Fruit fly (Drosophila melanogaster) whole organism, wandering third instar larva: Measurements from ENCODE around the gene Ndae1.

Experiments
- Abd-B ChIP-seq: fragments of >200 bp; optimal IDR thresholded peaks from 2 replicates; lab custom pipeline; 2017; ENCODE audit warnings: missing biosample characterization, missing genetic modification characterization
- CG32264 ChIP-seq: fragments of 200-800 bp; sonication (Bioruptor generic); optimal IDR thresholded peaks from 2 replicates; lab custom pipeline; 2016; ENCODE audit warnings: missing biosample characterization, missing genetic modification characterization
- CG9705 ChIP-seq: fragments of 200-800 bp; sonication (Bioruptor generic); optimal IDR thresholded peaks from 2 replicates; lab custom pipeline; 2018; ENCODE audit warnings: missing biosample characterization, mild to moderate bottlenecking, missing genetic modification characterization
- CrebA ChIP-seq: fragments of 200-800 bp; sonication (Bioruptor generic); optimal IDR thresholded peaks from 2 replicates; lab custom pipeline; 2016; ENCODE audit warnings: missing biosample characterization, mild to moderate bottlenecking, missing genetic modification characterization, borderline replicate concordance
- Dfd ChIP-seq: fragments of >200 bp; optimal IDR thresholded peaks from 2 replicates; lab custom pipeline; 2017; ENCODE audit warnings: missing biosample characterization, missing genetic modification characterization
- GATAd ChIP-seq: sonication (Bioruptor generic); optimal IDR thresholded peaks from 2 replicates; lab custom pipeline; 2016; ENCODE audit warnings: missing biosample characterization, missing genetic modification characterization
- Hnf4 ChIP-seq: fragments of 200-800 bp; sonication (Bioruptor generic); optimal IDR thresholded peaks from 2 replicates; lab custom pipeline; 2016; ENCODE audit warnings: missing biosample characterization, mild to moderate bottlenecking, missing genetic modification characterization
- Hr78 ChIP-seq: fragments of >200 bp; optimal IDR thresholded peaks from 2 replicates; lab custom pipeline; 2017; ENCODE audit warnings: missing biosample characterization, missing genetic modification characterization
- Hr83 ChIP-seq: fragments of 200-300 bp; sonication (Bioruptor generic); optimal IDR thresholded peaks from 2 replicates; lab custom pipeline; 2016; ENCODE audit warnings: missing biosample characterization, mild to moderate bottlenecking, missing genetic modification characterization, moderate library complexity; ENCODE audit not compliant: poor library complexity, severe bottlenecking
- Jra ChIP-seq: sonication (Bioruptor generic); optimal IDR thresholded peaks from 2 replicates; lab custom pipeline; 2016; ENCODE audit warnings: missing biosample characterization, missing genetic modification characterization
- Mio ChIP-seq: sonication (Bioruptor generic); optimal IDR thresholded peaks from 2 replicates; lab custom pipeline; 2016; ENCODE audit warnings: missing biosample characterization, missing genetic modification characterization
- Myc ChIP-seq: fragments of >200 bp; optimal IDR thresholded peaks from 2 replicates; lab custom pipeline; 2017
- N ChIP-seq: fragments of >200 bp; optimal IDR thresholded peaks from 2 replicates; lab custom pipeline; 2018; ENCODE audit warnings: missing biosample characterization, missing external identifiers, missing genetic modification characterization
- OdsH ChIP-seq: fragments of 200-800 bp; sonication (Bioruptor generic); optimal IDR thresholded peaks from 2 replicates; lab custom pipeline; 2016; ENCODE audit warnings: missing biosample characterization, mild to moderate bottlenecking, missing genetic modification characterization
- Rel ChIP-seq, 2 experiments: fragments of 200-800 bp; sonication (Bioruptor generic) in 1 of 2; optimal IDR thresholded peaks; 2 replicates in 1 of 2; 3 replicates in 1 of 2; lab custom pipeline; 2016 to 2019; ENCODE audit warnings: mild to moderate bottlenecking in 2 of 2, missing biosample characterization in 2 of 2, missing genetic modification characterization in 2 of 2, moderate library complexity in 1 of 2
- Sp1 ChIP-seq: fragments of 200-800 bp; sonication (Bioruptor generic); optimal IDR thresholded peaks from 3 replicates; lab custom pipeline; 2019; ENCODE audit warnings: missing biosample characterization, mild to moderate bottlenecking, missing genetic modification characterization, moderate library complexity
- Vsx2 ChIP-seq: fragments of 200-300, 225-300 bp; sonication (Bioruptor generic); optimal IDR thresholded peaks from 2 replicates; lab custom pipeline; 2018; ENCODE audit warnings: missing biosample characterization, missing genetic modification characterization; ENCODE audit not compliant: partially characterized antibody
- br ChIP-seq: fragments of 200-800 bp; sonication (Bioruptor generic); optimal IDR thresholded peaks from 2 replicates; lab custom pipeline; 2016; ENCODE audit warnings: missing biosample characterization, missing genetic modification characterization
- brk ChIP-seq: fragments of 200-800 bp; sonication (Bioruptor generic); optimal IDR thresholded peaks from 2 replicates; lab custom pipeline; 2016; ENCODE audit warnings: missing biosample characterization, mild to moderate bottlenecking, missing genetic modification characterization
- dl ChIP-seq, 2 experiments: fragments of 175-275, 200-275 bp in 1 of 2; fragments of 200-275 bp in 1 of 2; sonication (Bioruptor generic); optimal IDR thresholded peaks; lab custom pipeline; 2018; ENCODE audit warnings: mild to moderate bottlenecking in 2 of 2, missing biosample characterization in 2 of 2, missing genetic modification characterization in 2 of 2, moderate library complexity in 2 of 2; ENCODE audit not compliant: partially characterized antibody in 2 of 2, insufficient read depth in 1 of 2
- dmrt93B ChIP-seq: fragments of 200-800 bp; sonication (Bioruptor generic); optimal IDR thresholded peaks from 2 replicates; lab custom pipeline; 2018; ENCODE audit warnings: missing biosample characterization, mild to moderate bottlenecking, missing genetic modification characterization
- dsf ChIP-seq: sonication (Bioruptor generic); optimal IDR thresholded peaks from 2 replicates; lab custom pipeline; 2016; ENCODE audit warnings: missing biosample characterization, missing genetic modification characterization, borderline replicate concordance
- ey ChIP-seq: fragments of 200-800 bp; sonication (Bioruptor generic); optimal IDR thresholded peaks from 2 replicates; lab custom pipeline; 2016; ENCODE audit warnings: missing biosample characterization, missing genetic modification characterization
- foxo ChIP-seq, 2 experiments: fragments of 200-800 bp; sonication (Bioruptor generic); optimal IDR thresholded peaks; 2 replicates in 1 of 2; 3 replicates in 1 of 2; lab custom pipeline; 2016 to 2017; ENCODE audit warnings: missing biosample characterization in 2 of 2, missing genetic modification characterization in 2 of 2
- fru ChIP-seq: fragments of 200-800 bp; sonication (Bioruptor generic); optimal IDR thresholded peaks from 3 replicates; lab custom pipeline; 2016; ENCODE audit warnings: missing biosample characterization, mild to moderate bottlenecking, missing genetic modification characterization
- h ChIP-seq: fragments of 200-800 bp; sonication (Bioruptor generic); optimal IDR thresholded peaks from 3 replicates; lab custom pipeline; 2016; ENCODE audit warnings: missing biosample characterization, mild to moderate bottlenecking, missing genetic modification characterization
- jim ChIP-seq: fragments of 175-275, 200-325 bp; sonication (Bioruptor generic); optimal IDR thresholded peaks from 2 replicates; lab custom pipeline; 2016; ENCODE audit warnings: missing biosample characterization, mild to moderate bottlenecking, missing genetic modification characterization
- lola ChIP-seq: fragments of >200 bp; optimal IDR thresholded peaks from 2 replicates; lab custom pipeline; 2017; ENCODE audit warnings: missing biosample characterization, missing genetic modification characterization
- pan ChIP-seq: fragments of >200 bp; optimal IDR thresholded peaks from 2 replicates; lab custom pipeline; 2017
- psq ChIP-seq: fragments of 200-800 bp; sonication (Bioruptor generic); optimal IDR thresholded peaks from 3 replicates; lab custom pipeline; 2017; ENCODE audit warnings: missing biosample characterization, mild to moderate bottlenecking, missing genetic modification characterization, moderate library complexity
- rgr ChIP-seq: fragments of 200-800 bp; sonication (Bioruptor generic); optimal IDR thresholded peaks from 3 replicates; lab custom pipeline; 2016; ENCODE audit warnings: missing biosample characterization, mild to moderate bottlenecking, missing genetic modification characterization
- sage ChIP-seq: fragments of 200-800 bp; sonication (Bioruptor generic); optimal IDR thresholded peaks from 2 replicates; lab custom pipeline; 2016; ENCODE audit warnings: missing biosample characterization, mild to moderate bottlenecking, missing genetic modification characterization
- sv ChIP-seq: fragments of 200-800 bp; sonication (Bioruptor generic); optimal IDR thresholded peaks from 3 replicates; lab custom pipeline; 2016; ENCODE audit warnings: missing biosample characterization, missing genetic modification characterization
- tai ChIP-seq: sonication (Bioruptor generic); optimal IDR thresholded peaks from 2 replicates; lab custom pipeline; 2016; ENCODE audit warnings: missing biosample characterization, missing genetic modification characterization
- usp ChIP-seq: fragments of >200 bp; optimal IDR thresholded peaks from 2 replicates; lab custom pipeline; 2017; ENCODE audit warnings: missing biosample characterization, missing genetic modification characterization
- woc ChIP-seq: sonication (Bioruptor generic); optimal IDR thresholded peaks from 2 replicates; lab custom pipeline; 2016; ENCODE audit warnings: missing biosample characterization, mild to moderate bottlenecking, missing genetic modification characterization

Ndae1 gene

dm6 chr2L:7294964-7295363 is 45.8 kb upstream of the Ndae1 start:
- no peak for TF ChIP-seq h (GFP tag; lab: Kevin White, UChicago)
- no peak for TF ChIP-seq dsf (GFP tag; lab: Kevin White, UChicago)
- TF ChIP-seq fru (GFP tag; lab: Kevin White, UChicago) = no peak
- no peak for TF ChIP-seq dmrt93B (GFP tag; lab: Kevin White, UChicago)
- TF ChIP-seq Dfd (GFP tag; lab: Kevin White, UChicago) = no peak
- TF ChIP-seq Rel (GFP tag; optimal IDR thresholded peaks at IDR 0.05; lab: Kevin White, UChicago) = no peak
- no peak for TF ChIP-seq Rel (tag; optimal IDR thresholded peaks at IDR 0.05; lab: Kevin White, UChicago)
- no peak for TF ChIP-seq CrebA
- TF ChIP-seq br (GFP tag; lab: Kevin White, UChicago) = no peak
- no peak for TF ChIP-seq jim (GFP tag; lab: Kevin White, UChicago)
- no peak for TF ChIP-seq Vsx2 (GFP tag; lab: Kevin White, UChicago)
- TF ChIP-seq brk (GFP tag; lab: Kevin White, UChicago) = no peak
- no peak for TF ChIP-seq usp

- no peak for TF ChIP-seq Hr78 (GFP tag; lab: Kevin White, UChicago)
- no peak for TF ChIP-seq h (GFP tag; lab: Kevin White, UChicago)
- no peak for TF ChIP-seq foxo (GFP tag; optimal IDR thresholded peaks at IDR 0.05; lab: Kevin White, UChicago)
- no peak for TF ChIP-seq dl (GFP tag; optimal IDR thresholded peaks at IDR 0.05; lab: Kevin White, UChicago; ENCODE audit: insufficient read depth in 1 of 2, partially characterized antibody in 2 of 2)
- no peak for TF ChIP-seq Abd-B (GFP tag; lab: Kevin White, UChicago)
- TF ChIP-seq woc (GFP tag; lab: Kevin White, UChicago) = no peak
- TF ChIP-seq CG9705 (GFP tag; lab: Kevin White, UChicago) = no peak
- TF ChIP-seq Mio (GFP tag; lab: Kevin White, UChicago) = no peak
- TF ChIP-seq dmrt93B (GFP tag; lab: Kevin White, UChicago) = no peak
- TF ChIP-seq sv (GFP tag; lab: Kevin White, UChicago) = no peak
- no peak for TF ChIP-seq Hr83 (GFP tag; lab: Kevin White, UChicago)
Observed at dm6 chr2L:7293475-7294332, 44.6 kb upstream of the Ndae1 start.

dm6 chr2L:7291968-7292367 is 42.8 kb upstream of the Ndae1 start:
- TF ChIP-seq dl (GFP tag; optimal IDR thresholded peaks at IDR 0.05; lab: Kevin White, UChicago; ENCODE audit: insufficient read depth in 1 of 2, partially characterized antibody in 2 of 2) = no peak
- TF ChIP-seq psq (GFP tag; lab: Kevin White, UChicago) = no peak
- no peak for TF ChIP-seq dsf (GFP tag; lab: Kevin White, UChicago)
- no peak for TF ChIP-seq CG9705 (GFP tag; lab: Kevin White, UChicago)
- no peak for TF ChIP-seq OdsH
- no peak for TF ChIP-seq usp
- no peak for TF ChIP-seq br (GFP tag; lab: Kevin White, UChicago)

dm6 chr2L:7290577-7290976 is 41.4 kb upstream of the Ndae1 start:
- TF ChIP-seq foxo (GFP tag; optimal IDR thresholded peaks at IDR 0.05; lab: Kevin White, UChicago) (peak in 1 of 2 experiments; percentile 6), pan (no peak), fru (GFP tag; lab: Kevin White, UChicago) (no peak), jim (GFP tag; lab: Kevin White, UChicago) (no peak), Abd-B (GFP tag; lab: Kevin White, UChicago) (no peak), N (no peak), ey (GFP tag; lab: Kevin White, UChicago) (peak; percentile 15), br (GFP tag; lab: Kevin White, UChicago) (no peak), Jra (GFP tag; lab: Kevin White, UChicago) (no peak), lola (no peak), sv (GFP tag; lab: Kevin White, UChicago) (no peak), GATAd (no peak), Vsx2 (GFP tag; lab: Kevin White, UChicago) (no peak), woc (GFP tag; lab: Kevin White, UChicago) (no peak), Hnf4 (GFP tag; lab: Kevin White, UChicago) (no peak), dsf (GFP tag; lab: Kevin White, UChicago) (no peak), rgr (GFP tag; lab: Kevin White, UChicago) (peak; percentile 12), CG9705 (GFP tag; lab: Kevin White, UChicago) (no peak), dmrt93B (GFP tag; lab: Kevin White, UChicago) (no peak), Sp1 (GFP tag; lab: Kevin White, UChicago) (peak; percentile 16), tai (GFP tag; lab: Kevin White, UChicago) (no peak), usp (no peak), Dfd (GFP tag; lab: Kevin White, UChicago) (no peak), Hr78 (GFP tag; lab: Kevin White, UChicago) (no peak), brk (GFP tag; lab: Kevin White, UChicago) (no peak), OdsH (peak; percentile 51), Myc (lab: Kevin White, UChicago) (no peak), Mio (GFP tag; lab: Kevin White, UChicago) (no peak), sage (GFP tag; lab: Kevin White, UChicago) (no peak), h (GFP tag; lab: Kevin White, UChicago) (peak; percentile 41), psq (GFP tag; lab: Kevin White, UChicago) (peak; percentile 34), CrebA (no peak), CG32264 (GFP tag; lab: Kevin White, UChicago) (no peak)
